Fruit fly (Drosophila melanogaster) whole organism, adult: ENCODE measurements around the gene Chd64.

Experiments used
- CG12768 ChIP-seq: fragments of 200-800 bp; sonication (Bioruptor generic); optimal IDR thresholded peaks from 2 replicates; lab custom pipeline; 2017; ENCODE audit warnings: missing biosample characterization, missing genetic modification characterization, mild to moderate bottlenecking, moderate library complexity, missing genetic modification reagents
- pad ChIP-seq: fragments of 200-800 bp; sonication (Bioruptor generic); optimal IDR thresholded peaks from 3 replicates; lab custom pipeline; 2017; ENCODE audit warnings: missing biosample characterization, missing genetic modification characterization, mild to moderate bottlenecking, moderate library complexity, missing genetic modification reagents
- tj ChIP-seq: fragments of 200-800 bp; sonication (Bioruptor generic); optimal IDR thresholded peaks from 3 replicates; lab custom pipeline; 2017; ENCODE audit warnings: missing biosample characterization, mild to moderate bottlenecking, missing genetic modification characterization, moderate library complexity

- TF ChIP-seq CG12768 (GFP tag; lab: Kevin White, UChicago) = peak; percentile 83
- TF ChIP-seq tj (GFP tag; lab: Kevin White, UChicago) = no peak
- TF ChIP-seq pad (GFP tag; lab: Kevin White, UChicago) = no peak
Measured at dm6 chr3L:4068368-4068767, 53.8 kb downstream of the Chd64 start.
